Fruit fly (Drosophila melanogaster) whole organism, pupa: ENCODE measurements around the gene CG13810.
A peak's percentile ranks its signal among the peaks of the same experiment; 100 is the strongest.

Experiments used
- CG10348 ChIP-seq: fragments of 200-800 bp; sonication (Bioruptor generic); IDR thresholded peaks from 2 replicates; pipeline ENCODE4 v1.3.6; 2022; ENCODE audit warnings: missing biosample characterization, missing genetic modification characterization
- CG12605 ChIP-seq: fragments of 200-800 bp; sonication (Bioruptor generic); IDR thresholded peaks from 2 replicates; pipeline ENCODE4 v1.3.6; 2022; ENCODE audit warnings: missing biosample characterization, missing genetic modification characterization
- CG13204 ChIP-seq: fragments of 200-800 bp; sonication (Bioruptor generic); optimal IDR thresholded peaks from 2 replicates; lab custom pipeline; 2018; ENCODE audit warnings: missing biosample characterization, mild to moderate bottlenecking, missing genetic modification characterization, moderate library complexity
- CG14655 ChIP-seq: fragments of 200-800 bp; sonication (Bioruptor generic); optimal IDR thresholded peaks from 3 replicates; lab custom pipeline; 2017; ENCODE audit warnings: mild to moderate bottlenecking, missing biosample characterization, missing genetic modification reagents, missing genetic modification characterization
- CG15710 ChIP-seq: fragments of 200-800 bp; sonication (Bioruptor generic); optimal IDR thresholded peaks from 2 replicates; lab custom pipeline; 2018; ENCODE audit warnings: missing biosample characterization, mild to moderate bottlenecking, missing genetic modification characterization, moderate library complexity
- CG17806 ChIP-seq: fragments of 200-800 bp; sonication (Bioruptor generic); optimal IDR thresholded peaks from 2 replicates; lab custom pipeline; 2018; ENCODE audit warnings: missing biosample characterization, mild to moderate bottlenecking, missing genetic modification characterization, moderate library complexity
- CG32121 ChIP-seq: fragments of 200-800 bp; sonication (Bioruptor generic); IDR thresholded peaks from 2 replicates; pipeline ENCODE4 v1.3.6; 2022; ENCODE audit warnings: missing biosample characterization, missing genetic modification characterization
- CG34367 ChIP-seq: fragments of 200-800 bp; sonication (Bioruptor generic); optimal IDR thresholded peaks from 2 replicates; lab custom pipeline; 2018; ENCODE audit warnings: missing biosample characterization, mild to moderate bottlenecking, missing genetic modification characterization
- CG4496 ChIP-seq: fragments of 200-800 bp; sonication (Bioruptor generic); IDR thresholded peaks from 3 replicates; pipeline ENCODE4 v1.3.6; 2022; ENCODE audit warnings: missing biosample characterization, missing genetic modification characterization
- CG8159 ChIP-seq: fragments of 200-800 bp; sonication (Bioruptor generic); optimal IDR thresholded peaks from 3 replicates; lab custom pipeline; 2018; ENCODE audit warnings: missing biosample characterization, mild to moderate bottlenecking, missing genetic modification characterization, moderate library complexity
- CG8301 ChIP-seq: fragments of 200-800 bp; sonication (Bioruptor generic); optimal IDR thresholded peaks from 2 replicates; lab custom pipeline; 2018; ENCODE audit warnings: missing biosample characterization, mild to moderate bottlenecking, missing genetic modification characterization
- CG9948 ChIP-seq: fragments of 200-800 bp; sonication (Bioruptor generic); optimal IDR thresholded peaks from 2 replicates; lab custom pipeline; 2018; ENCODE audit warnings: missing biosample characterization, mild to moderate bottlenecking, missing genetic modification characterization, moderate library complexity
- D1 ChIP-seq: fragments of 200-800 bp; sonication (Bioruptor generic); optimal IDR thresholded peaks from 2 replicates; lab custom pipeline; 2018; ENCODE audit warnings: missing biosample characterization, mild to moderate bottlenecking, missing genetic modification characterization, moderate library complexity
- EcR ChIP-seq: fragments of 200-800 bp; sonication (Bioruptor generic); optimal IDR thresholded peaks from 3 replicates; lab custom pipeline; 2019; ENCODE audit warnings: missing biosample characterization, missing genetic modification characterization, mild to moderate bottlenecking, moderate library complexity, missing genetic modification reagents
- Ets98B ChIP-seq: fragments of 200-800 bp; sonication (Bioruptor generic); IDR thresholded peaks from 2 replicates; pipeline ENCODE4 v1.3.6; 2022; ENCODE audit warnings: missing biosample characterization, missing genetic modification characterization
- Pif1A ChIP-seq: fragments of 200-800 bp; sonication (Bioruptor generic); optimal IDR thresholded peaks from 3 replicates; lab custom pipeline; 2016; ENCODE audit warnings: missing biosample characterization, missing genetic modification characterization
- Pif1B ChIP-seq: fragments of 200-800 bp; sonication (Bioruptor generic); optimal IDR thresholded peaks from 3 replicates; lab custom pipeline; 2016; ENCODE audit warnings: missing biosample characterization, missing genetic modification characterization
- Snoo ChIP-seq: fragments of 200-800 bp; sonication (Bioruptor generic); optimal IDR thresholded peaks from 3 replicates; lab custom pipeline; 2017; ENCODE audit warnings: missing biosample characterization, mild to moderate bottlenecking, missing genetic modification characterization, inconsistent platforms
- fd96Ca ChIP-seq: fragments of 200-800 bp; sonication (Bioruptor generic); IDR thresholded peaks from 3 replicates; pipeline ENCODE4 v1.3.6; 2022; ENCODE audit warnings: missing biosample characterization, missing genetic modification characterization
- gl ChIP-seq: fragments of 200-800 bp; sonication (Bioruptor generic); optimal IDR thresholded peaks from 2 replicates; lab custom pipeline; 2018; ENCODE audit warnings: missing biosample characterization, mild to moderate bottlenecking, missing genetic modification characterization
- rn ChIP-seq: fragments of 200-800 bp; sonication (Bioruptor generic); IDR thresholded peaks from 2 replicates; pipeline ENCODE4 v1.3.6; 2022; ENCODE audit warnings: missing biosample characterization, missing genetic modification characterization

CG13810 gene

dm6 chr3L:2162019-2162418, 23.7 kb upstream of the CG13810 start:
- TF ChIP-seq EcR (no peak), CG34367 (tag; lab: Kevin White, UChicago) (peak; percentile 53), Pif1B (GFP tag; lab: Kevin White, UChicago) (peak; percentile 80), fd96Ca (GFP tag; lab: Robert Waterston, UW) (peak; percentile 98), CG9948 (tag; lab: Kevin White, UChicago) (peak; percentile 74), Snoo (tag; lab: Kevin White, UChicago) (peak; percentile 82), CG8301 (tag; lab: Kevin White, UChicago) (peak; percentile 93), CG10348 (peak; percentile 83), D1 (peak; percentile 6), Pif1A (GFP tag; lab: Kevin White, UChicago) (peak; percentile 87), CG12605 (GFP tag; lab: Robert Waterston, UW) (peak; percentile 91), rn (peak; percentile 90), CG17806 (tag; lab: Kevin White, UChicago) (peak; percentile 86), Ets98B (GFP tag; lab: Robert Waterston, UW) (peak; percentile 98), CG14655 (GFP tag; lab: Kevin White, UChicago) (peak; percentile 95), CG15710 (tag; lab: Kevin White, UChicago) (peak; percentile 68), CG32121 (peak; percentile 95), CG8159 (peak; percentile 72), CG13204 (no peak), CG4496 (GFP tag; lab: Robert Waterston, UW) (peak; percentile 97), gl (tag; lab: Kevin White, UChicago) (peak; percentile 36)
- TF ChIP-seq, all 21 proteins: peak for 19

DNA sequence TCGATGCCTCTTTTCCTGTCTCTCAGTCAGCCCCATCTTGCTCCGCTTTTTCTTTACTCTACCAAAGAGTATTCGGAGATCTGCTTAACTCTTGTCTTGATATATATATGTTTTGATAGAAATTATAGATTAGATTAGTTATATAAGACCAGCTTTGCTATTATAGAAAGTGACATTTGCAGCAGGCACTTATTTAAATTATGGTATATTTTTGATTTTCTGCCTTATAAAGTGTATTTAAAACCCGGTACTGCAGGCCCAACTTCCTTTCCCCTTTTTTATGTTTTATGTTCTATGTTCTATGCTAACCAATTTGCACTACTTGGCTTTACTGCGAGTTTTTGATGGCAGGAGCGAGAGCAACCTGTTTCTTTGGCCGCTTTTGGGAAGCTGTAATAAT, 23.1 kb upstream of the CG13810 start:
- TF ChIP-seq CG4496 (GFP tag; lab: Robert Waterston, UW) (peak; percentile 60), gl (tag; lab: Kevin White, UChicago) (no peak), Snoo (tag; lab: Kevin White, UChicago) (no peak), CG34367 (tag; lab: Kevin White, UChicago) (no peak), CG15710 (tag; lab: Kevin White, UChicago) (peak; percentile 15), EcR (no peak), CG13204 (no peak), Pif1B (GFP tag; lab: Kevin White, UChicago) (no peak), CG8301 (tag; lab: Kevin White, UChicago) (peak; percentile 78), CG14655 (GFP tag; lab: Kevin White, UChicago) (peak; percentile 86), CG8159 (peak; percentile 43), D1 (no peak), CG32121 (peak; percentile 53), rn (no peak), CG10348 (no peak), CG17806 (tag; lab: Kevin White, UChicago) (peak; percentile 43), CG9948 (tag; lab: Kevin White, UChicago) (peak; percentile 30), Pif1A (GFP tag; lab: Kevin White, UChicago) (no peak), CG12605 (GFP tag; lab: Robert Waterston, UW) (0 out of 2 replicates have a peak, but pooled peaks have one; percentile 18), fd96Ca (GFP tag; lab: Robert Waterston, UW) (peak; percentile 20; the same call in 1 of the 3 replicates), Ets98B (GFP tag; lab: Robert Waterston, UW) (peak; percentile 58)
- TF ChIP-seq, all 21 proteins: peak for 11

dm6 chr3L:2163608-2164007, 22.1 kb upstream of the CG13810 start, which contains the start of gene CG15822:
Gene CG15822, minus strand, starts transcription at chr3L:2163863.
- TF ChIP-seq Ets98B (GFP tag; lab: Robert Waterston, UW) (no peak), CG10348 (no peak), CG4496 (GFP tag; lab: Robert Waterston, UW) (no peak), CG17806 (tag; lab: Kevin White, UChicago) (no peak), Pif1B (GFP tag; lab: Kevin White, UChicago) (no peak), Pif1A (GFP tag; lab: Kevin White, UChicago) (no peak), CG8301 (tag; lab: Kevin White, UChicago) (no peak), CG34367 (tag; lab: Kevin White, UChicago) (no peak), CG14655 (GFP tag; lab: Kevin White, UChicago) (no peak), Snoo (tag; lab: Kevin White, UChicago) (no peak), CG8159 (no peak), CG9948 (tag; lab: Kevin White, UChicago) (no peak), CG32121 (no peak), fd96Ca (GFP tag; lab: Robert Waterston, UW) (no peak), D1 (no peak)

dm6 chr3L:2164031-2164537, 21.6 kb upstream of the CG13810 start:
- TF ChIP-seq CG14655 (GFP tag; lab: Kevin White, UChicago) (peak; percentile 73), rn (peak; percentile 63; the same call in 1 of the 2 replicates), Snoo (tag; lab: Kevin White, UChicago) (peak; percentile 95), EcR (peak; percentile 74), Pif1B (GFP tag; lab: Kevin White, UChicago) (peak; percentile 77), D1 (peak; percentile 91), CG34367 (tag; lab: Kevin White, UChicago) (peak; percentile 78), CG8301 (tag; lab: Kevin White, UChicago) (peak; percentile 58), CG8159 (peak; percentile 97), fd96Ca (GFP tag; lab: Robert Waterston, UW) (no peak), CG4496 (GFP tag; lab: Robert Waterston, UW) (peak; percentile 75; the same call in 2 of the 3 replicates), CG12605 (GFP tag; lab: Robert Waterston, UW) (peak; percentile 53), CG32121 (peak; percentile 19; the same call in 1 of the 2 replicates), CG17806 (tag; lab: Kevin White, UChicago) (peak; percentile 96), CG13204 (peak; percentile 69), gl (tag; lab: Kevin White, UChicago) (peak; percentile 86), Ets98B (GFP tag; lab: Robert Waterston, UW) (peak; percentile 44; the same call in 1 of the 2 replicates), CG15710 (tag; lab: Kevin White, UChicago) (peak; percentile 90), CG10348 (no peak), CG9948 (tag; lab: Kevin White, UChicago) (peak; percentile 85), Pif1A (GFP tag; lab: Kevin White, UChicago) (peak; percentile 86)

DNA sequence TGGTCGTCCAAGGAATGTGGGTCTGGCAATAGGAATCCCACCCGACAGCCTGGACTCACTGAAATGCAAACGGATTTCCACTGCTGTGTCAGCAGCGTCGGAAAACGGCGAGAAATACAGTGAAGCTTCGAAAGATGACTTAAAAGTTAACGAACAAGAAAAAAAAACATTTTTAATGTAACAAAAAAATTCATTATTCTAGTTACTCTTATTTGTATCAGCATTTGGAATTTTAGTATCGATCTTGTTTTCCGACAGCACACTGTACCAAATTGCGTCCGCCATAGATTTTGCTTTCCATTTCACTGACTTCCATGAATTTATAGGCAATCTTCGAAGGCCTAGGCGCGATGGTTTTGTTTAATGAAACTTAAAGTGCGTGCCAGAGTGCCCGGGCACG, 20.9 kb upstream of the CG13810 start:
- TF ChIP-seq CG8301 (tag; lab: Kevin White, UChicago) (peak; percentile 5), CG17806 (tag; lab: Kevin White, UChicago) (no peak), EcR (no peak), CG8159 (peak; percentile 9), CG4496 (GFP tag; lab: Robert Waterston, UW) (0 out of 3 replicates have a peak, but pooled peaks have one; percentile 52), Pif1B (GFP tag; lab: Kevin White, UChicago) (no peak), CG13204 (no peak), CG12605 (GFP tag; lab: Robert Waterston, UW) (peak; percentile 54; the same call in 1 of the 2 replicates), fd96Ca (GFP tag; lab: Robert Waterston, UW) (peak; percentile 47; the same call in 1 of the 3 replicates), CG14655 (GFP tag; lab: Kevin White, UChicago) (peak; percentile 35), Ets98B (GFP tag; lab: Robert Waterston, UW) (0 out of 2 replicates have a peak, but pooled peaks have one; percentile 38)
